Fruit fly (Drosophila melanogaster) whole organism, embryonic: ENCODE data around the gene dmGlut.

Experiments
- CG12071 ChIP-seq: fragments of 200-800 bp; sonication (Bioruptor generic); optimal IDR thresholded peaks from 3 replicates; lab custom pipeline; 2018; ENCODE audit warnings: missing biosample characterization, mild to moderate bottlenecking, missing genetic modification characterization
- CG12659 ChIP-seq: fragments of 200-800 bp; sonication (Bioruptor generic); optimal IDR thresholded peaks from 3 replicates; lab custom pipeline; 2017; ENCODE audit warnings: mild to moderate bottlenecking, missing biosample characterization, missing genetic modification reagents, missing genetic modification characterization
- CG13287 ChIP-seq: fragments of 200-800 bp; sonication (Bioruptor generic); IDR thresholded peaks from 2 replicates; pipeline ENCODE4 v1.3.6; 2022; ENCODE audit warnings: missing biosample characterization, missing genetic modification characterization; ENCODE audit not compliant: partially characterized antibody
- CG13624 ChIP-seq: fragments of 200-800 bp; sonication (Bioruptor generic); optimal IDR thresholded peaks from 2 replicates; lab custom pipeline; 2016; ENCODE audit warnings: missing biosample characterization, missing genetic modification characterization
- CG14050 ChIP-seq: fragments of 200-800 bp; sonication (Bioruptor generic); IDR thresholded peaks from 3 replicates; pipeline ENCODE4 v1.3.6; 2022; ENCODE audit warnings: missing biosample characterization, missing genetic modification characterization
- CG14710 ChIP-seq: fragments of 200-800 bp; sonication (Bioruptor generic); optimal IDR thresholded peaks from 3 replicates; lab custom pipeline; 2019; ENCODE audit warnings: missing biosample characterization, mild to moderate bottlenecking, missing genetic modification characterization, moderate library complexity
- CG16813 ChIP-seq: fragments of 200-800 bp; sonication (Bioruptor generic); IDR thresholded peaks from 3 replicates; pipeline ENCODE4 v1.3.6; 2022; ENCODE audit warnings: missing biosample characterization, missing genetic modification characterization; ENCODE audit not compliant: partially characterized antibody
- CG30431 ChIP-seq: fragments of 200-800 bp; sonication (Bioruptor generic); optimal IDR thresholded peaks from 2 replicates; lab custom pipeline; 2017; ENCODE audit warnings: missing biosample characterization, missing genetic modification characterization
- CG34224 ChIP-seq: fragments of 200-800 bp; sonication (Bioruptor generic); IDR thresholded peaks from 3 replicates; pipeline ENCODE4 v1.3.6; 2022; ENCODE audit warnings: missing biosample characterization, missing genetic modification characterization; ENCODE audit not compliant: partially characterized antibody
- CG42726 ChIP-seq: fragments of 200-800 bp; sonication (Bioruptor generic); IDR thresholded peaks from 2 replicates; pipeline ENCODE4 v1.3.6; 2022; ENCODE audit warnings: missing biosample characterization, missing genetic modification characterization; ENCODE audit not compliant: partially characterized antibody
- CG4617 ChIP-seq: fragments of 200-800 bp; sonication (Bioruptor generic); optimal IDR thresholded peaks from 3 replicates; lab custom pipeline; 2016; ENCODE audit warnings: missing biosample characterization, missing genetic modification characterization, borderline replicate concordance
- CG6254 ChIP-seq: fragments of 200-800 bp; sonication (Bioruptor generic); optimal IDR thresholded peaks from 3 replicates; lab custom pipeline; 2017; ENCODE audit warnings: mild to moderate bottlenecking, missing biosample characterization, missing genetic modification reagents, missing genetic modification characterization
- CG7271 ChIP-seq: fragments of 200-800 bp; sonication (Bioruptor generic); optimal IDR thresholded peaks from 2 replicates; lab custom pipeline; 2018; ENCODE audit warnings: missing biosample characterization, mild to moderate bottlenecking, missing genetic modification characterization, moderate library complexity
- CG8944 ChIP-seq: fragments of 200-800 bp; sonication (Bioruptor generic); optimal IDR thresholded peaks from 3 replicates; lab custom pipeline; 2016; ENCODE audit warnings: missing biosample characterization, missing genetic modification characterization
- Dp ChIP-seq: fragments of 200-800 bp; sonication (Bioruptor generic); optimal IDR thresholded peaks from 2 replicates; lab custom pipeline; 2018; ENCODE audit warnings: missing biosample characterization, mild to moderate bottlenecking, missing genetic modification characterization, moderate library complexity
- Dref ChIP-seq: fragments of 200-800 bp; sonication (Bioruptor generic); IDR thresholded peaks from 2 replicates; pipeline ENCODE4 v1.3.6; 2022; ENCODE audit warnings: missing biosample characterization, missing genetic modification characterization
- E2f2 ChIP-seq: fragments of 200-800 bp; sonication (Bioruptor generic); IDR thresholded peaks from 2 replicates; pipeline ENCODE4 v1.3.6; 2022; ENCODE audit warnings: missing biosample characterization, missing genetic modification characterization
- Fer1 ChIP-seq: fragments of 200-800 bp; sonication (Bioruptor generic); optimal IDR thresholded peaks from 2 replicates; lab custom pipeline; 2017; ENCODE audit warnings: missing biosample characterization, mild to moderate bottlenecking, missing genetic modification characterization
- Fer3 ChIP-seq: fragments of 200-800 bp; sonication (Bioruptor generic); optimal IDR thresholded peaks from 2 replicates; lab custom pipeline; 2018; ENCODE audit warnings: missing biosample characterization, mild to moderate bottlenecking, missing genetic modification characterization, moderate library complexity
- HLH4C ChIP-seq: fragments of 200-800 bp; sonication (Bioruptor generic); IDR thresholded peaks from 3 replicates; pipeline ENCODE4 v1.3.6; 2022; ENCODE audit warnings: missing biosample characterization, missing genetic modification characterization; ENCODE audit not compliant: partially characterized antibody
- Hr51 ChIP-seq, 2 experiments: fragments of 200-800 bp; sonication (Bioruptor generic); optimal IDR thresholded peaks; 2 replicates in 1 of 2; 3 replicates in 1 of 2; lab custom pipeline; 2016 to 2018; ENCODE audit warnings: missing biosample characterization in 2 of 2, missing genetic modification characterization in 2 of 2, mild to moderate bottlenecking in 1 of 2, moderate library complexity in 1 of 2
- MESR4 ChIP-seq: fragments of 200-800 bp; sonication (Bioruptor generic); optimal IDR thresholded peaks from 2 replicates; lab custom pipeline; 2018; ENCODE audit warnings: missing biosample characterization, mild to moderate bottlenecking, missing genetic modification characterization, moderate library complexity
- NFAT ChIP-seq: fragments of 200-800 bp; sonication (Bioruptor generic); IDR thresholded peaks from 2 replicates; pipeline ENCODE4 v1.3.6; 2022; ENCODE audit warnings: missing biosample characterization, missing genetic modification characterization
- PHDP ChIP-seq: fragments of 200-800 bp; sonication (Bioruptor generic); optimal IDR thresholded peaks from 3 replicates; lab custom pipeline; 2018; ENCODE audit warnings: missing biosample characterization, mild to moderate bottlenecking, missing genetic modification characterization, moderate library complexity
- Scr ChIP-seq: fragments of 200-800 bp; sonication (Bioruptor generic); IDR thresholded peaks from 2 replicates; pipeline ENCODE4 v1.3.6; 2022; ENCODE audit warnings: missing biosample characterization, missing genetic modification characterization; ENCODE audit not compliant: partially characterized antibody
- Stat92E ChIP-seq, 3 experiments: fragments of >200 bp in 2 of 3; fragments of 200-800 bp in 1 of 3; sonication (Bioruptor generic) in 1 of 3; optimal IDR thresholded peaks; 2 replicates each; lab custom pipeline; 2017 to 2019; ENCODE audit warnings: missing biosample characterization in 3 of 3, missing genetic modification characterization in 3 of 3, mild to moderate bottlenecking in 1 of 3, moderate library complexity in 1 of 3
- YL-1 ChIP-seq: fragments of 200-800 bp; sonication (Bioruptor generic); optimal IDR thresholded peaks from 3 replicates; lab custom pipeline; 2017; ENCODE audit warnings: missing biosample characterization, mild to moderate bottlenecking, missing genetic modification characterization
- ac ChIP-seq: fragments of 200-800 bp; sonication (Bioruptor generic); optimal IDR thresholded peaks from 3 replicates; lab custom pipeline; 2017; ENCODE audit warnings: missing biosample characterization, mild to moderate bottlenecking, missing genetic modification characterization
- amos ChIP-seq: fragments of 200-800 bp; sonication (Bioruptor generic); IDR thresholded peaks from 2 replicates; pipeline ENCODE4 v1.3.6; 2022; ENCODE audit warnings: missing biosample characterization, missing genetic modification characterization; ENCODE audit not compliant: partially characterized antibody
- ap ChIP-seq: fragments of 200-800 bp; sonication (Bioruptor generic); IDR thresholded peaks from 2 replicates; pipeline ENCODE4 v1.3.6; 2022; ENCODE audit warnings: missing biosample characterization, missing genetic modification characterization
- ato ChIP-seq: fragments of 200-800 bp; sonication (Bioruptor generic); IDR thresholded peaks from 2 replicates; pipeline ENCODE4 v1.3.6; 2022; ENCODE audit warnings: missing biosample characterization, missing genetic modification characterization; ENCODE audit not compliant: partially characterized antibody
- cwo ChIP-seq: fragments of 200-800 bp; sonication (Bioruptor generic); optimal IDR thresholded peaks from 3 replicates; lab custom pipeline; 2017; ENCODE audit warnings: missing biosample characterization, missing genetic modification characterization, mild to moderate bottlenecking, moderate library complexity, missing genetic modification reagents
- dm ChIP-seq: fragments of 200-800 bp; sonication (Bioruptor generic); optimal IDR thresholded peaks from 3 replicates; lab custom pipeline; 2016; ENCODE audit warnings: missing biosample characterization, missing genetic modification characterization
- dysf ChIP-seq: fragments of 200-800 bp; sonication (Bioruptor generic); IDR thresholded peaks from 3 replicates; pipeline ENCODE4 v1.3.6; 2022; ENCODE audit warnings: missing biosample characterization, missing genetic modification characterization
- hbn ChIP-seq: fragments of 200-800 bp; sonication (Bioruptor generic); IDR thresholded peaks from 2 replicates; pipeline ENCODE4 v1.3.6; 2022; ENCODE audit warnings: missing biosample characterization, missing genetic modification characterization; ENCODE audit not compliant: partially characterized antibody
- klu ChIP-seq: fragments of 200-800 bp; sonication (Bioruptor generic); IDR thresholded peaks from 2 replicates; pipeline ENCODE4 v1.3.6; 2022; ENCODE audit warnings: missing biosample characterization, missing genetic modification characterization
- knrl ChIP-seq: fragments of 200-800 bp; sonication (Bioruptor generic); IDR thresholded peaks from 3 replicates; pipeline ENCODE4 v1.3.6; 2022; ENCODE audit warnings: missing biosample characterization, missing genetic modification characterization; ENCODE audit not compliant: partially characterized antibody
- onecut ChIP-seq: fragments of 200-800 bp; sonication (Bioruptor generic); IDR thresholded peaks from 2 replicates; pipeline ENCODE4 v1.3.6; 2022; ENCODE audit warnings: missing biosample characterization, missing genetic modification characterization
- phol ChIP-seq: fragments of 200-800 bp; sonication (Bioruptor generic); optimal IDR thresholded peaks from 3 replicates; lab custom pipeline; 2018; ENCODE audit warnings: missing biosample characterization, mild to moderate bottlenecking, missing genetic modification characterization, moderate library complexity
- rib ChIP-seq: fragments of 200-800 bp; sonication (Bioruptor generic); IDR thresholded peaks from 2 replicates; pipeline ENCODE4 v1.3.6; 2022; ENCODE audit warnings: missing biosample characterization, missing genetic modification characterization
- sd ChIP-seq: fragments of 200-800 bp; sonication (Bioruptor generic); optimal IDR thresholded peaks from 3 replicates; lab custom pipeline; 2018; ENCODE audit warnings: missing biosample characterization, mild to moderate bottlenecking, missing genetic modification characterization, moderate library complexity
- sens-2 ChIP-seq: fragments of 200-800 bp; sonication (Bioruptor generic); IDR thresholded peaks from 2 replicates; pipeline ENCODE4 v1.3.6; 2022; ENCODE audit warnings: missing biosample characterization, missing genetic modification characterization
- stwl ChIP-seq: fragments of 200-800 bp; sonication (Bioruptor generic); optimal IDR thresholded peaks from 3 replicates; lab custom pipeline; 2018; ENCODE audit warnings: missing biosample characterization, mild to moderate bottlenecking, missing genetic modification characterization, moderate library complexity
- zen2 ChIP-seq: fragments of 200-800 bp; sonication (Bioruptor generic); IDR thresholded peaks from 3 replicates; pipeline ENCODE4 v1.3.6; 2022; ENCODE audit warnings: missing biosample characterization, missing genetic modification characterization; ENCODE audit not compliant: partially characterized antibody

The dmGlut gene

dm6 chr2L:12030552-12031131 is 3.4 kb downstream of the dmGlut start (continued):
- TF ChIP-seq PHDP (tag; lab: Kevin White, UChicago): peak; percentile 9
- peak; percentile 74 for TF ChIP-seq cwo (GFP tag; lab: Kevin White, UChicago)
- no peak for TF ChIP-seq rib (GFP tag; lab: Robert Waterston, UW)
- no peak for TF ChIP-seq ac (GFP tag; lab: Kevin White, UChicago)

- TF ChIP-seq E2f2 (GFP tag; lab: Robert Waterston, UW) (no peak), CG14050 (no peak), CG7271 (tag; lab: Kevin White, UChicago) (no peak), klu (GFP tag; lab: Robert Waterston, UW) (no peak), Fer1 (GFP tag; lab: Kevin White, UChicago) (no peak), sens-2 (GFP tag; lab: Robert Waterston, UW) (no peak), Hr51 (GFP tag; optimal IDR thresholded peaks at IDR 0.05; lab: Kevin White, UChicago) (no peak)
Measured at dm6 chr2L:12033890-12034289, 6.7 kb downstream of the dmGlut start, which contains the start of gene CG18788. TSS of gene CG18788 (plus strand) at chr2L:12034190.

dm6 chr2L:12038177-12038581 is 10.9 kb downstream of the dmGlut start, which contains the start of gene Tom70:
TSS of gene Tom70 (minus strand) at chr2L:12038511.
- TF ChIP-seq ato (GFP tag; lab: Robert Waterston, UW) (0 out of 2 replicates have a peak, but pooled peaks have one; percentile 21), zen2 (peak; percentile 34; the same call in 1 of the 3 replicates), onecut (peak; percentile 87), CG8944 (no peak), CG34224 (GFP tag; lab: Robert Waterston, UW) (peak; percentile 67), YL-1 (GFP tag; lab: Kevin White, UChicago) (peak; percentile 72), Stat92E (GFP tag; optimal IDR thresholded peaks at IDR 0.05; lab: Kevin White, UChicago) (no peak), CG12071 (GFP tag; lab: Kevin White, UChicago) (no peak), NFAT (GFP tag; lab: Robert Waterston, UW) (no peak), CG16813 (peak; percentile 51), CG30431 (no peak), hbn (GFP tag; lab: Robert Waterston, UW) (no peak; the same call in 1 of the 2 replicates), HLH4C (GFP tag; lab: Robert Waterston, UW) (peak; percentile 54; the same call in 1 of the 3 replicates), Scr (GFP tag; lab: Robert Waterston, UW) (peak; percentile 58), Fer3 (tag; lab: Kevin White, UChicago) (no peak), stwl (tag; lab: Kevin White, UChicago) (peak; percentile 62), phol (tag; lab: Kevin White, UChicago) (peak; percentile 3), sd (tag; lab: Kevin White, UChicago) (no peak), Dref (GFP tag; lab: Robert Waterston, UW) (peak; percentile 73), CG12659 (GFP tag; lab: Kevin White, UChicago) (peak; percentile 32), CG13624 (GFP tag; lab: Kevin White, UChicago) (peak; percentile 16), dysf (GFP tag; lab: Robert Waterston, UW) (no peak), dm (GFP tag; lab: Kevin White, UChicago) (peak; percentile 56), Dp (GFP tag; lab: Kevin White, UChicago) (peak; percentile 36), amos (GFP tag; lab: Robert Waterston, UW) (peak; percentile 54; the same call in 1 of the 2 replicates), CG42726 (GFP tag; lab: Robert Waterston, UW) (0 out of 2 replicates have a peak, but pooled peaks have one; percentile 37), CG4617 (GFP tag; lab: Kevin White, UChicago) (peak; percentile 57), CG14710 (tag; lab: Kevin White, UChicago) (peak; percentile 16), MESR4 (GFP tag; lab: Kevin White, UChicago) (peak; percentile 79), knrl (GFP tag; lab: Robert Waterston, UW) (peak; percentile 47; the same call in 1 of the 3 replicates), CG13287 (GFP tag; lab: Robert Waterston, UW) (peak; percentile 55), ap (no peak), CG6254 (GFP tag; lab: Kevin White, UChicago) (no peak)
